Worm (Caenorhabditis elegans): ENCODE results near the gene gphr-1.

- TF ChIP-seq egrh-3 (GFP tag; IDR thresholded peaks at IDR 0.05) (no peak), die-1 (tag; optimal IDR thresholded peaks at IDR 0.05) (no peak), mel-28 (tag; optimal IDR thresholded peaks at IDR 0.05; ENCODE audit: borderline replicate concordance) (no peak), unc-130 (GFP tag; optimal IDR thresholded peaks at IDR 0.05) (no peak), nhr-27 (tag; optimal IDR thresholded peaks at IDR 0.05) (no peak), attf-5 (GFP tag; optimal IDR thresholded peaks at IDR 0.05) (no peak), F52B5.7 (tag; optimal IDR thresholded peaks at IDR 0.05) (no peak), ekl-4 (GFP tag; IDR thresholded peaks at IDR 0.05) (no peak), hrde-1 (tag; optimal IDR thresholded peaks at IDR 0.05; ENCODE audit: borderline replicate concordance) (no peak), snpc-4 (GFP tag; optimal IDR thresholded peaks at IDR 0.05) (no peak), snpc-4 (tag; optimal IDR thresholded peaks at IDR 0.05) (no peak), aptf-3 (GFP tag; IDR thresholded peaks at IDR 0.05) (no peak), nhr-90 (tag; optimal IDR thresholded peaks at IDR 0.05) (no peak), K11D2.4 (GFP tag; IDR thresholded peaks at IDR 0.05) (no peak)
These were observed 13.6 kb upstream of the gphr-1 start for ce11 chrIII:12205271-12205670.

Data from whole organism, young adult.